Fruit fly (Drosophila melanogaster) S2 (cell line): ENCODE results near the gene CG34253.

Source experiments
- CG8478 ChIP-seq: fragments of >200 bp; optimal IDR thresholded peaks from 2 replicates; lab custom pipeline; 2018
- CTCF ChIP-seq, 2 experiments: fragments of >200 bp; optimal IDR thresholded peaks; 2 replicates each; lab custom pipeline; 2018

CG34253 gene

DNA sequence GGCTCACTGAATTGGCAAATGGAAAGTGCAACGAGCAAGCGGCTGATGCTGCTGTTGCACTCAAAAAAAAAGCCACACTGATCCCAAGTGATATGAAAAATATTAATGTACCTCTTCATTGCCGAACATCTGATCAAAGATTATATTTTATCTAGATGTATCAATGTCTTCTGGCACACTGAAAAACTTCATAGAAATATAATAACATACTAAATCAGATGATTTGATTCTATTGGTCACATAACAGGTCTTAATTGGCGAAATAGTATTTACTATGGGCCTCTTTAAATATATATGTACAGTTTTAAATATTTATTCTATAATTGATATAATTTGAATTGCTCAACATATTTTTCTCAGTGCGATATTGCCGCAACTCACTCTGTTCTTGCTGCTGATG, 9.6 kb upstream of the CG34253 start:
- no peak for TF ChIP-seq CTCF (optimal IDR thresholded peaks at IDR 0.05; lab: Kevin White, UChicago)
- no peak for TF ChIP-seq CG8478

- no peak for TF ChIP-seq CTCF (optimal IDR thresholded peaks at IDR 0.05; lab: Kevin White, UChicago)
Observed at dm6 chr3L:18093875-18094274, 6.8 kb upstream of the CG34253 start.

- TF ChIP-seq CTCF (optimal IDR thresholded peaks at IDR 0.05; lab: Kevin White, UChicago) (peak; percentile 35 to 65), CG8478 (no peak)
Observed at dm6 chr3L:18088027-18088426, 907 bp upstream of the CG34253 start.

dm6 chr3L:18083994-18084393, 3.1 kb downstream of the CG34253 start:
- TF ChIP-seq CG8478: no peak
- TF ChIP-seq CTCF (optimal IDR thresholded peaks at IDR 0.05; lab: Kevin White, UChicago): no peak

- TF ChIP-seq CTCF (optimal IDR thresholded peaks at IDR 0.05; lab: Kevin White, UChicago) (peak; percentile 69 to 86), CG8478 (no peak)
Observed at dm6 chr3L:18083402-18083801, 3.7 kb downstream of the CG34253 start.

DNA sequence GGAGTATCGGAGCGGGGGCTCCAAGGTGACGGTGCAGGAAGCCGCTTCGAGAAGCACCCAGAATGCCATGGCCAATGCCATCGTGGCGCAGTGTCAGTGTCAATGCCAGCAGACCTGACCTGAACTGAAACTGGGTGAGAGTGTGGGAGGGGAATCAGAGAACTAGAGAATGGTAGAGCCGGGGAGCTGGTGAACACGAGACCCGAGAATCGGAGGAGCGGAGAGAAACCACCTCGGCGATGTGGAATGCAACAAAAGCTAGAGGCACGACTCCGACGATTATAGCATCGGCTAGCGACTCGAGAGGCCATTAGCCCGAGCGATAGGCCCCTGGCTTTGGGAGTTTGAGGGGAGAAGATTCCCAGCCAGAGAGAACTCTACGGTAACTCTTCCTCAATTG, 5.2 kb downstream of the CG34253 start:
- no peak for TF ChIP-seq CTCF (optimal IDR thresholded peaks at IDR 0.05; lab: Kevin White, UChicago)
- no peak for TF ChIP-seq CG8478

DNA sequence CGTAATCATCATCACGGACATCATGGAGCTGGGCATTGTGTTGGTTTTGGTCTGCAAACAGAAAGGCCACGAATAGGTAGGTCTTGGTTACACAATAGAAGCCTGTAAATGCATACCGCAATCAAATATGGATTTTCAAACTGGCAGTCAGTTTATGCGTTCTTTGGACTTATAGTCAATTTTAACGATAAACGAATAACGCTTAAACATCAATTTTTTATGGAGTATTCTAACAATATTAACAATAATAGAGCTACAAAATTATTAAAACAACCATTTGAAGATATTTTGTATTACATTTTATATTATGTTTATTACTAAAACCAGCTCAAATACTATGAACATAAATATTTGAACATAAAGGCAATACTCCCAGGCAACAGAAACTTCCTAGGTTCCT, 5.6 kb downstream of the CG34253 start:
- TF ChIP-seq CG8478 (no peak), CTCF (optimal IDR thresholded peaks at IDR 0.05; lab: Kevin White, UChicago) (no peak)

- TF ChIP-seq CG8478: no peak
- no peak for TF ChIP-seq CTCF (optimal IDR thresholded peaks at IDR 0.05; lab: Kevin White, UChicago)
Observed at dm6 chr3L:18079610-18080497, 7.3 kb downstream of the CG34253 start.

dm6 chr3L:18079123-18079522, 8.0 kb downstream of the CG34253 start:
- TF ChIP-seq CG8478: no peak
- no peak for TF ChIP-seq CTCF (optimal IDR thresholded peaks at IDR 0.05; lab: Kevin White, UChicago)

DNA sequence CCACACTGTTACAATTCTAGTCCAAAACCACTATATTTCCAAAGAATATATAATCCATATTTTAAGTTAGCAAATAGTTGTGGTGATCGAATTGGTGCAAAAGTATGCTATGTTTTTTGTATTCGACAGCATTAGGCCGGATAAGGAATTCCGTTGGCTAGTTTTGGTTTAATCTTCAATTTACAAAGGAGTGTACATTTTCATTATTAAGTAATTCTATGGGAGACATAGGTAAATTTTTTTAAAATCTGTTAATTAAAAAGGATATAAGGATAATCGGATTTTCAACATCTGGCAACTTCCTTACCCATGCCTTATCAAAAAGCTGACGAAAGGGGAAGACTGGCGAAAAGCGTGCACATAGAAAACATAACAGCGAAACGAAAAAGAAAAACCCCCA, 8.5 kb downstream of the CG34253 start:
- TF ChIP-seq CG8478: no peak
- no peak for TF ChIP-seq CTCF (optimal IDR thresholded peaks at IDR 0.05; lab: Kevin White, UChicago)

dm6 chr3L:18077649-18078417, 9.3 kb downstream of the CG34253 start:
- TF ChIP-seq CTCF (optimal IDR thresholded peaks at IDR 0.05; lab: Kevin White, UChicago) (no peak), CG8478 (no peak)

DNA sequence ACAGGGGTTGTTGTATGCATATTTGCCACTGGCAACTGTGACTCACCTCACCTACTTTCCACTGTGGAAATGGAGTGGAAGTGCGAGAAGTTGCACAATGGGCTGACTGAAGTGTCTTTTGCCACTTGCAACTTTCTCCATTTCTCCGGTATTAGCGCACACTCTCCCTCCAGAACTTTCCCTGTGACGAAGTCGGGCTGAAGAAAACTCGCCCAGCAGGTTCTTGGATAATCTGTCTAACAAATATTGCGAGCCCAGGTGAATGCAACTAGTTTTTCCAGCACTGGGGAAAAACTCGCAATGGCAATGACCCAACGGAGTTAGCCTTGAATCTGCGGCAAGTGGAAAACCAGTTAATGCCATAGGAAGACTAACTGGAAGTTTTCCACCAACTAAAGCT, 10.5 kb downstream of the CG34253 start:
- no peak for TF ChIP-seq CG8478
- TF ChIP-seq CTCF (optimal IDR thresholded peaks at IDR 0.05; lab: Kevin White, UChicago): no peak

DNA sequence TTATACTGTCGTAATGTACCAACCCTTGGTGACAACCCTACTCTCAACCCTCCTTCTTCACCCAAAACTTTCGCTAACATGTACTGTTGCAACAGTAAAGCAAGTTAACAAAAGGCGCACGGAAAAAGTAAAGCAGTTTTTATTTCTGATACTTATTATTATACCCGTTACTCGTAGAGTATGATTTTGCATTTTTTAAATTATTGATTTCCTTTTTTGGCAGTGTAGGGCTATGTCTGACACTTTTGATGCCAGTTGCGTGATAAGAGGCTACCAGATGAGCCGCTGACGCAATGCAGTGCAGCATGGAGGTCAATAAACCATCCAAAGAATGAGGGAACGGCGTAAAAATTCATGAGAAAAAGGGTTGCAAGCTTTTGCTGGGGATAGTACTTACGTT, 11.3 kb downstream of the CG34253 start:
- TF ChIP-seq CG8478 (no peak), CTCF (optimal IDR thresholded peaks at IDR 0.05; lab: Kevin White, UChicago) (no peak)

DNA sequence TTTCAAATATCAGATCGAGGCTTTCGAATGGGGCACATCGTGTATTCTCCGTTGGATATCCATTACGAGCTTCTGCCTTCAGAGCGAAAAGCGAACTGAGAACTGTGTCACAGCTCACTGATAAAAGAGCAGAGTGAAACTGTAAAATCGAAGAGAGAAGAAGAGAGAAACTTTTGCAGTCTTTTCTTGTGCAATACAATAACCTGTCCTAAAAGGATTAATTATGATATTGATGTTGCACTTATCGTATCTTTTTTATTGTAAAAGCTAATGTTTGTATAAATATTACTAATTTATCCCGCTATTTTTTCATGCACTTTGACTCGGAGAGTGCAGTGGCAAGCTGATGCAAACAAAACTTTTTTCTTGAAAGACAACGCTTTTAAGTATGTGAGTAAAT, 12.1 kb downstream of the CG34253 start:
- TF ChIP-seq CTCF (optimal IDR thresholded peaks at IDR 0.05; lab: Kevin White, UChicago) (no peak), CG8478 (no peak)

DNA sequence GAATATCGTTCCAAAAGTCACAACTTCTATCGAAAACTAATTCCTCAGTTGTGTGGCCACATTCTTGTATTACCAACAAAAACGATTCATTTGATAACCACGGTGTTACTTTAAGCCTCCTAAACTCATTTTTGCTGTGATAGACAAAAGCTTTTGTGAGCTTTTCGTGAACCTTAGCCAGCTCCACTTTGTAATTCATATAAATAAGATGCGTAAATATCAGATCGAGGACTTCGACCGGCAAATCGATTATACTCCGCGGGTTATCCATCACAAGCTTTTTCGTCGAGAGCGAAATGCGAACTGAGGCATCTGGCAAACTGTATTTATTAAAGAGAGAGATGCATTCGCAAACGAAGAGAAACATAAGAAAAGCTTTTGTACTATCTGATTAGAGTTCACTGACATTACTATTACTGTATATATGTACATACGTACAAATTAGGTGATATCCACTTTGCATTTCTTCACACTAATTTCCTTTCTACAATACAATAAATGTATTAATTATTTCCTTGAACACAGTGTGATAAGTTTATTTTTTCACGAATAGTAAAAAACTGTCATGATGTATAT, 13.5 kb downstream of the CG34253 start, which contains the start of gene CG44004:
TSS of gene CG44004 (minus strand) at position 305 of the 576 bp plus-strand sequence.
- no peak for TF ChIP-seq CTCF (optimal IDR thresholded peaks at IDR 0.05; lab: Kevin White, UChicago)
- no peak for TF ChIP-seq CG8478

DNA sequence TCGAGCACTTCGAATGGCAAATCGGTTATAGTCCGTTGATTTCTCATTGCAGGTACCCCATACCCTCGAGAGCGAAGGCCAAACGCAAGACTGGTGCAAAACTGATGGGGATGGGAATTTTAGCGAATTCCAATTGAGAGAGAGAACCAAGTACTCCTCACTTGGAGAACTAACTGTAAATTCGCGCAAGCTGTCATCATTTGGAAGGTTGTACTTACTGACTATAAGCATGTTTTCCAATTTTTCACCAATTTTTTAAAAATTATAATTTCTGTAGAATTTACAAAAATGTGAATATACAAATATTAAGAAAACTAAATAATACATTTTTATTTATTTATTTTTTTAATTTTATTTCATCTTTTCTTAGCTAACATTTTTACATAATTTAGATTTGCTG, 15.1 kb downstream of the CG34253 start, which contains the start of gene CG44005:
TSS of gene CG44005 (minus strand) at position 101 of the 400 bp plus-strand sequence.
- TF ChIP-seq CTCF (optimal IDR thresholded peaks at IDR 0.05; lab: Kevin White, UChicago) (no peak), CG8478 (no peak)
